Fruit fly (Drosophila melanogaster) S2 (cell line): ENCODE measurements around the gene TMEM216.

ENCODE experiments used
- CG8478 ChIP-seq: fragments of >200 bp; optimal IDR thresholded peaks from 2 replicates; lab custom pipeline; 2018
- CTCF ChIP-seq, 2 experiments: fragments of >200 bp; optimal IDR thresholded peaks; 2 replicates each; lab custom pipeline; 2018

DNA sequence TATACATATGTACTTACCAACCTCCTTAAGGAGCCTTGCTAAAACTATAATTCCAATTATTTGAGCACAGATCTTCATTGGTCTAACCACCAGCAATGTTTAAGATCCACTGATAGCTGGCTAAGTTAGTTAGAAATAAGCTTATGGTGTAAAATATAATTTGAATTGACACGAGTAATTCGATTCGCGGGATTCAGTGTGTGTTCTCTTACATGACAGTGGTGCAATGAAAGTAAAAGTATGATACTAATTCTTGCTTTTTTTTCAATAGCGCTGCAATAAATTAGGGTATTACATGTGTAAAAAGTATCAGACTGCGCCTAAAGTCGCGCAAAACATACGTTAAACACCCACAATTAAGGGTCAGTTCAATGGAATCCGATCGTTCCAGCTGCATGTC lies 36.1 kb upstream of the TMEM216 start, which contains the start of gene CG33325:
- no peak for TF ChIP-seq CTCF (optimal IDR thresholded peaks at IDR 0.05; lab: Kevin White, UChicago)
- TF ChIP-seq CG8478 (lab: Kevin White, UChicago): no peak
